Worm (Caenorhabditis elegans) whole organism, late embryonic: ENCODE results near the gene srh-118.

ENCODE experiments used
- K09A11.1 ChIP-seq: sonication (generic microtip); optimal IDR thresholded peaks from 2 replicates; lab custom pipeline; 2017; ENCODE audit warnings: antibody characterized with exemption, mild to moderate bottlenecking, missing genetic modification characterization, missing compliant biosample characterization; ENCODE audit not compliant: insufficient read depth
- ceh-2 ChIP-seq: sonication (generic microtip); optimal IDR thresholded peaks from 2 replicates; lab custom pipeline; 2016; ENCODE audit warnings: missing genotype, missing genetic modification characterization, missing compliant biosample characterization
- dmd-4 ChIP-seq: sonication (generic microtip); optimal IDR thresholded peaks from 2 replicates; lab custom pipeline; 2016; ENCODE audit warnings: borderline replicate concordance, missing genetic modification characterization, missing compliant biosample characterization
- ets-4 ChIP-seq: sonication (generic microtip); optimal IDR thresholded peaks from 2 replicates; lab custom pipeline; 2016; ENCODE audit warnings: missing genetic modification characterization, missing compliant biosample characterization
- gmeb-2 ChIP-seq: sonication (generic microtip); optimal IDR thresholded peaks from 2 replicates; lab custom pipeline; 2016; ENCODE audit warnings: missing genetic modification characterization, inconsistent platforms, missing compliant biosample characterization
- hlh-30 ChIP-seq: sonication (generic microtip); optimal IDR thresholded peaks from 2 replicates; lab custom pipeline; 2017; ENCODE audit warnings: antibody characterized with exemption, missing genetic modification characterization, missing compliant biosample characterization; ENCODE audit not compliant: insufficient read depth
- nfya-1 ChIP-seq: sonication (generic microtip); optimal IDR thresholded peaks from 2 replicates; lab custom pipeline; 2017; ENCODE audit warnings: missing genetic modification characterization, mild to moderate bottlenecking, missing compliant biosample characterization, antibody characterized with exemption, moderate library complexity
- odd-2 ChIP-seq: sonication (generic microtip); optimal IDR thresholded peaks from 2 replicates; lab custom pipeline; 2017; ENCODE audit warnings: antibody characterized with exemption, mild to moderate bottlenecking, missing genetic modification characterization, missing compliant biosample characterization
- pag-3 ChIP-seq: sonication (generic microtip); optimal IDR thresholded peaks from 2 replicates; lab custom pipeline; 2016; ENCODE audit warnings: missing compliant biosample characterization, missing genetic modification characterization, borderline replicate concordance

ce11 chrV:17460061-17460460 lies 35.9 kb downstream of the srh-118 start, which contains the start of gene srz-48:
- TF ChIP-seq odd-2 (tag; lab: Kevin White, UChicago) (no peak), dmd-4 (tag; lab: Kevin White, UChicago) (no peak), hlh-30 (tag; lab: Kevin White, UChicago) (no peak), gmeb-2 (tag; lab: Kevin White, UChicago) (no peak), ceh-2 (tag; lab: Kevin White, UChicago) (no peak), ets-4 (tag; lab: Kevin White, UChicago) (no peak), nfya-1 (no peak), pag-3 (no peak), K09A11.1 (tag; lab: Kevin White, UChicago) (no peak)
